Worm (Caenorhabditis elegans): Measurements from ENCODE around the gene oac-29.

oac-29 gene

DNA sequence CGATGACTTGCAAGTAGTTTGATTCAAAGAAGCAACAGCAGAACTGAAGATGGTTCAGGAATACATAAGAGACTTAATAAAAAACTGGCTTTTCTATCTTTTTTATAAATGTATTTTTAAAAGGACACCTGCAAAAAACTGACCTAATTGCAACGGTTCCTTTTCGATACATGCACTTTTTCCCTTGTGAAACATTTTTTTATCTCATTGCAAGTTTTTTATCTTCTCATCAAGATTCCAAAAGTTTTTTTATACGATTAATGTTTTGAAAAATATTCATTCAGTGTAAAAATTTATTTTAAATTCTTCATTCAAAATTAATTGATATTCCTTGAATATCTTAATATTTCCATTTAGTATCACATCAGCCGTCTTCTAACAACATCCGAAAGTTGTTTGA is at the start of gene oac-29:
Gene oac-29, minus strand, starts transcription at position 101 of the 400 bp plus-strand sequence.
- no peak for TF ChIP-seq dao-5 (tag; optimal IDR thresholded peaks at IDR 0.05)
- no peak for TF ChIP-seq W03F9.2 (tag; optimal IDR thresholded peaks at IDR 0.05)
- no peak for TF ChIP-seq him-1 (tag; optimal IDR thresholded peaks at IDR 0.05)

DNA sequence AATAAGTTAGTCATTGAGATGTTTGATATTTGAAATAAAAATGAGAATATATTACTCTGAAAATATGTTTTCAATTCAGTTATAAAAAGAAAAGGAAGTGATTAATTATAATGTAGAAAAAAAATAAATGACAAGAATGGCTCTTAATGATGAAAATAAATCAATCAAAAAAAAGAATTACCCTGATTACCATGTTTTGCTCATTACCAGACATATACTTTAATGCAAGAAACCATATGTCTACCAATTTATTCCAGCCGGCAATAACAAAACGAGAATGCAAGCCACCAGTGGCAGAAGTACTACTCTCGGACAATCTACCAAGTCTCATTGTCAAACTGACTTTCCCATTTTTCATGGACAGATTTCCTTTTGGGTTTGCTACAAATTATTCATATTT is 48.3 kb upstream of the oac-29 start:
- no peak for TF ChIP-seq W03F9.2 (tag; optimal IDR thresholded peaks at IDR 0.05)
- no peak for TF ChIP-seq him-1 (tag; optimal IDR thresholded peaks at IDR 0.05)
- TF ChIP-seq dao-5 (tag; optimal IDR thresholded peaks at IDR 0.05): no peak

DNA sequence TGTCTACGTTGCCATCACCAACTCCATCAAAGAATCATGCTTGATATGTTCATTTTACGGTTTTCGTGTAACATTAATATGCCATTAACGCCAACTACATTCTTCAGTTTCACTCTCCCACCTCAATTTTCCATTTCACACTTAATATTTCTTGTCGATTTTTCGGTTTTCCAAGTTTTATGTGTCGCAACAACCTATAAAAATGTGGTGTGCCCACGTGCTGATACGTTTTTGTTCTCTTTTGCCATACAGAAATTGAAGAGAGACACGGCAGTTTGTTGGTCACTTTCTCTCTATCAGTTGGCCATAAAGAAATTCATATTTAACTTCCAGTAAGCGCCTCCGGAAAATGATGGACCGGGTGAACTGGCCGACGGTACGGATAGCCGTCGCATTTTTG is 47.2 kb upstream of the oac-29 start, which contains the start of gene cln-3.3:
Gene cln-3.3, plus strand, starts transcription at position 334 of the 400 bp plus-strand sequence.
- TF ChIP-seq dao-5 (tag; optimal IDR thresholded peaks at IDR 0.05): no peak
- no peak for TF ChIP-seq him-1 (tag; optimal IDR thresholded peaks at IDR 0.05)
- no peak for TF ChIP-seq W03F9.2 (tag; optimal IDR thresholded peaks at IDR 0.05)

DNA sequence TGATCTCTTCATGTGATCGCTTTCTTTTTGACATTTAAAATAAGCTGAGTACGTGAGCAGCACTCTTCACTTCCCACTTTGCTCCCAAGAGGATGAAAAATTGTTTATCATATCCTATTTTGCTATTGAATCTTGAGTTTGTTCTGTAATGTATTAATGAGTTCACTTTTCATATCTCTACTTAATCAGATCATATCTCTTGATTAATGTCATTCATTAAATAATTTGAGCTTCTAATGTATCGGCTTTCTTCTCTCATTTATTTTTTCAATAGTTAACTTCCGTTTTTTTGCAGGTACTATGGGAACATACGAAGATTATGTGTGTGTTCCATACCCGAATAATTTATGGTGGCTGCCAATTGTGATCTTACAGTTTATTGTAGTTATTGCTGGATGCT is 45.6 kb upstream of the oac-29 start, which contains the start of gene ZC190.2:
Gene ZC190.2, plus strand, starts transcription at position 301 of the 400 bp plus-strand sequence.
- TF ChIP-seq W03F9.2 (tag; optimal IDR thresholded peaks at IDR 0.05) (no peak), him-1 (tag; optimal IDR thresholded peaks at IDR 0.05) (no peak), dao-5 (tag; optimal IDR thresholded peaks at IDR 0.05) (no peak)

DNA sequence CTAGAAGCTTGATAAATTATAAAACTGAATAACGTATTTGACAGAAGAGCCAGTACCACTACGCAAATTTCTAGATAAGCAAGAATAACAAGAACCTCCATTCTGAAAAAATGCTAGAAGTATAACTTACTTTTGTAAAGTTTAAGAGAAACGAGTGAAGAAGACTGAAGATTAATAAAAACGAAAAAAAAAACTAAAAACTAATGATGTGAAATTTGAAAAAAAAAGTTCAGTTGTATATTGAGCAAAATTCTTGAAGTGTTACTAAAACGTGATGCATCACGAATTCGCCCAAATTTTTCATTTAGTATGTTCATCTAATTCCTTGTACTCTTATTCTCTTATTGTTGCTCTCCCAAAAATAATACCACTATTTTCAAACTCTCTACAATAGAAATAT is 41.7 kb upstream of the oac-29 start, which contains the start of gene ZC190.6:
Gene ZC190.6, minus strand, starts transcription at position 101 of the 400 bp plus-strand sequence.
- TF ChIP-seq dao-5 (tag; optimal IDR thresholded peaks at IDR 0.05) (no peak), W03F9.2 (tag; optimal IDR thresholded peaks at IDR 0.05) (no peak), him-1 (tag; optimal IDR thresholded peaks at IDR 0.05) (no peak)

DNA sequence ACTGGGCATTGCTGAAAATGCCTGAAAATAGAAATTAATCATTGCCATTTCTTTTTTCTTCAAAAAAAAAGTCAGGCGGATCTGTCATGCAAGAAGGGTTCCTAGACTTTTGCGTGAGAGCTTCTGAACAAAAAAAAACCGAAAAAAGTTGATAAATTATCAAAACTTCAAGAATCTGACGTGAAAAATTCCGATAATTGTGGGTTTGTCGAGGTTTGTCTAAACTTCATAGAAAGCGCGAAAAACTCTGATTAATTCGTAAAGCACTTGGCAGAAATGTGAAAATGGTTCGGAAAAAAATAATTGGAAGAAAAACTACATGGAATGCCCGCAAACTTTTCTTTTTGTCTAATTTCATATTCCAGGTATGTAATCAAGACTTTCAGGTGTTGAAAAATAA is 38.0 kb upstream of the oac-29 start, which contains the start of gene ZC190.5:
Gene ZC190.5, minus strand, starts transcription at position 101 of the 400 bp plus-strand sequence.
- TF ChIP-seq dao-5 (tag; optimal IDR thresholded peaks at IDR 0.05): no peak
- no peak for TF ChIP-seq W03F9.2 (tag; optimal IDR thresholded peaks at IDR 0.05)
- no peak for TF ChIP-seq him-1 (tag; optimal IDR thresholded peaks at IDR 0.05)

DNA sequence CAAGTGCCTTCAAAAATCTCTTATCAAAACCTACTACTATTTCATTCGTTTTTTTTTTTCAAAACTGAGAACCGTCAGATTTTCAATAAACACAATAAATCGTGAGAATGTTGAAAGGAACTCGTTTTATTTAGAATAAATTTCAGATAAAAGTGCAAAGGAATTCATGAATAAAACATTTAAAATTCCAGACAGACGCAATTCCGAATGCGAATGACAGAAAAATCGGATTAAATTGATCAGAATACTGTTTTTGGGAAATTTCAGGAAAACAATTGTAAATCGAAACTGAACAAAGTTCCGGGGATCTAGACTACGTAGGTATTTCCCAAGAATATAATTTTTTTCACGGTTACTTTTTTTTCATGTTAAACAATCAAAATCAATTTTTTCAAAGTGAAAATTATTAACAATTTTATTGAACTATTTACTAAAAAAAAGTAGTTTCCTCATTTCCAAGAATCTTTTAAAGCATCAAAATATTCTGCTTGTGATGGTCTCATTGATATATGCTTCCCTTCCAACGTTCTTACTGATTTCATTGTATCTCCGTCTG is 36.2 kb upstream of the oac-29 start:
- TF ChIP-seq W03F9.2 (tag; optimal IDR thresholded peaks at IDR 0.05): no peak
- TF ChIP-seq him-1 (tag; optimal IDR thresholded peaks at IDR 0.05): no peak
- no peak for TF ChIP-seq dao-5 (tag; optimal IDR thresholded peaks at IDR 0.05)

DNA sequence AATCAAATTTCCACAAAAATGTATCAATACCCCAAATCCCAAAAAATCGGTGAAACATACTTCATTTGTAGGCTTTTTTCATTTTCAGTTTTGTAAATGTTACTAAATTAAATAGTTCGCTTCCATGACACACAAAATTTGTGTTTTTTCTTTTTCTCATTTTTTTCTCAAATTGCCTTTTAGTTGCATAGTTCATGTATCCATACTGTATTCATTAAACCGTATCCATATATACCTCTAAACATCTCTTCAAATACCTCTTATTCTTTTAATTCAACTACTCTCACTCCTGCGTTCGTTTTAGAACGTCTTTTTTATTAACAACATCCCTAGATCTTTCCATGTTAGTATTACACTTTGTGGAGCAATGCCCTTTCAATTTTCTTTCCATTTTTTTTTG is 35.3 kb upstream of the oac-29 start:
- no peak for TF ChIP-seq dao-5 (tag; optimal IDR thresholded peaks at IDR 0.05)
- TF ChIP-seq him-1 (tag; optimal IDR thresholded peaks at IDR 0.05): no peak
- TF ChIP-seq W03F9.2 (tag; optimal IDR thresholded peaks at IDR 0.05): no peak

DNA sequence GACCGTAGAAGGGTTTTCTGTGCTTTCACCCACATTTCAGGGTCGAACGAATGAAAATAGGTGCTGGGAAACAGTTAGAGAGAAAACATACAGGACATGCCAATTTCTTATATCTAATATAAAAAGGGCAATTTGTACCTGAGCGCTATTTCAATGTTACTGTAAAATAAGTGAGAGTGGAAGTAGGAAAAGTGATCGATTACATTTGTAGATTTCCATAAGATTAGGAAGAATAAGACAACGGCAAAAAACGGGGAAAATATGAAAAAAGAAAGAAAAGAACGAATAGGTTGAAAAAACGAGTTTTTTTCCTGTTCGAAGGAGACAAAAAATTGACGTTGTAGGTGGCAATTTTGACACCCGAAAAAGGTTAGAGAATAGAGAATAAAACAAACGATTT is 32.7 kb upstream of the oac-29 start:
- TF ChIP-seq him-1 (tag; optimal IDR thresholded peaks at IDR 0.05) (no peak), dao-5 (tag; optimal IDR thresholded peaks at IDR 0.05) (no peak), W03F9.2 (tag; optimal IDR thresholded peaks at IDR 0.05) (no peak)

DNA sequence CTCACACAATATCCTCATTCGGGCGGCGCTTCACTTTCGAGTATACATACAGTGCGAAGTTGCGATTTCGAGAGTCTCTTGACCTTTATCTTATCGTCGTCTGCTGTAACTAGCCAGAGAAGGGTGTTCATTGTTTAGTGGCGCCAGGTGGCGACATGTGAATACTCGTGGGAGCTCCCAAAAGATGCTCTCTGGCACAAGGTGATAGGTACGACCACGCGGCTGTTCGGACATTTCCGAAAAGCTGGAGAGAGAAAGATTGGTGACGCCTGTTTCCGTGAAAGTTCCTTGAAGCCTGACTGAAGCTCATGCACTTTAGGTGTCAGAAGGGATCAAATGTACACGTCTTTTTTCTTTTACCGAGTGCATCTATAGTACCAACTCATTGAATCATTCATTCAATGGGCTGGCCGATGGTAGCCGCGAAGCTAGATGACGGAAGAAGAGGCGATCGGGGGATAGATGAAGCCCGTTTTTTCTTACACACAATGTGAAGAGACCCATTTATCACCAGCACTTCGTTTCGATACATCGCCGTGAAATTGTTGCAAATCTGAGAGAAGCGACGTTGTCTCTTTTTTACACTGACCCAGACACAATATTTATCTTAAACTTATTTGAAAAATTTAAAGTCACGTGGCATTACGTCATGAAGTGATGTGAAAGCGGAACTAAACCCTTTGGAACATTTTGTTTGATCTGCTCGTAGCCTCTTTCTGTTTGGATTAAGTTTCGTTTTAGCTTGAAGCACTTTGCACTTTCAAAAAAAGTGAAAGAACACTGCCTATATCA is 32.0 kb upstream of the oac-29 start:
- TF ChIP-seq dao-5 (tag; optimal IDR thresholded peaks at IDR 0.05): no peak
- no peak for TF ChIP-seq W03F9.2 (tag; optimal IDR thresholded peaks at IDR 0.05)
- no peak for TF ChIP-seq him-1 (tag; optimal IDR thresholded peaks at IDR 0.05)

DNA sequence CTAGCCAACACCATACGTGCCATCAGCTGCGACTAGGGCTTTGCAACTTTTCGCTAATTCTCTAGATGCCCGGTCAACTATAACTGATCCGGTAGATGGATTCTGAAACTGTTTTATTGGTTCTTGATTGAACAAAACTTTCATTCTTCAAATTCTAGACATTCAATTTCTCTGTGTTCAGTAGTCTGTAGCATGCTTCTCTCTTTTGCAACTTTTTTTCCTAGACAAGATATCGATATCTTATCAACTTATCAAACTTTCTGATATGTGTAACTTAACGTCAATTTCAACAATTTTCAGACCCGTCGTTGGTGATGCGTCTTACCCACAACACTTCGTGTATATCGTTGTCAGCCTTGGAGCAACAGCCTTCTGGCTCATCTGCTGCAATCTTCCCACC is 30.3 kb upstream of the oac-29 start, which contains the start of gene ZC190.4:
Gene ZC190.4, plus strand, starts transcription at position 301 of the 400 bp plus-strand sequence.
- TF ChIP-seq W03F9.2 (tag; optimal IDR thresholded peaks at IDR 0.05) (no peak), him-1 (tag; optimal IDR thresholded peaks at IDR 0.05) (no peak), dao-5 (tag; optimal IDR thresholded peaks at IDR 0.05) (no peak)

DNA sequence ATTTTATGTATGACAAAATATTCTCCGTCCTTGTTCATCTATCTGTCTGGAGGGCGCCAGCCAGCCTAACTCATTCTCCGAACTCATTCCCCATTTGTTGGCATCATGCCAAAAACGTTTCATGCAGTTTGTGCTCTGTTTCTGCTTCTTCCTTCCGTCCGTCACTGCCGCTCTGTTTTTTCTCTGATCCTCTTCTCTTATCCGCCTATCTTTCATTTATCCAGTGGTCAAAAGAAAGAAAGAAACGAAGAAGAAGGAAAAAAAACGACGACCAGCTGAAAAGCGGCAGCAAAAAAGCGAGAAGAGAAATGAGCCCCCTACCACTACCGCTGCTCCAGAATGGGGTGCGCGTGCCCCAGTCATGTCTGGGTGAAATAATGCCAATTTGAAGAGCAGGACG is 27.5 kb upstream of the oac-29 start:
- no peak for TF ChIP-seq W03F9.2 (tag; optimal IDR thresholded peaks at IDR 0.05)
- no peak for TF ChIP-seq dao-5 (tag; optimal IDR thresholded peaks at IDR 0.05)
- no peak for TF ChIP-seq him-1 (tag; optimal IDR thresholded peaks at IDR 0.05)

DNA sequence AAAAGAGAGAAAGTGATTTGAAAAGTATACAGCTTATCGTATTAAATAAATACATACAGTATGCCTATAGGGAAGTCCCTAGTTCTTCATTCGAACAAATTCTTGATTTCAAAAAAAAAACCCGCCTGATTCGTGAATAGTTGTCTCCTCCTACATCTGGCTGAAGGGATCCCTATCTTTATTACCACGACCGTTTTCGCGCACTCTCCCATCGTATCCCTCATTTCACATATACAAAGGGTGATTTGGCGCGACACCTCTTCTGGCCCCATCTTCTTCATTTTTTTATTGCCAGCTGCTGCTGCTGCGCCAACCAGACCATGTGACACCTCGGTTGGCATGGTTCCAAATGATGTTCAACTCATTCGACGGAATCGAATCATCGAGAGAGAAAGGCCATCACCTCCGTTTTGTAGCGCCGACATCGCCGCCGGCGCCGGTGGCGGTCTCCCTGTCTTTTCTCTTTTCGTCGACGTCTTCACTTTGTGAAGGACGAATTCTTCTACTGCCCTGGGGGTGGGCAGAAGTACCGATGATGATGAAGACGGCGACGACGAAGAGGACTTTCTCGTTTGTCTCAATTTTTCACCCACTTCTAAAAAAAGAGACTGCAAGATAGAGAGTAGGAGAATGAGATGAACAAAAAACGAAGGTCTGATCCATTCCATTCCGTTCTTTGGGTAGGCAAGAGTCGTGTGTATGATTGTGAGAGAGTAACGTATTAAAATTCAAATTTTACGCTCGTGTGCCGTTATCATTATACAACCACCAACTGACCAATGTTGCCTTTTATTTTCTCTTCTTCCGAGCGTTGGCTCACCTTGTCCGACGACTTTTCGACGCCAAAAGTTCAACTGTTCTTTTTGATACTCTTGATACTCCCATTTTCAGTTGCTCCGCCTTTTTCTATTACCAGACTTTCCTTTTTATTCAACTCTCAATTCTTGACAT is 26.9 kb upstream of the oac-29 start:
- no peak for TF ChIP-seq dao-5 (tag; optimal IDR thresholded peaks at IDR 0.05)
- TF ChIP-seq him-1 (tag; optimal IDR thresholded peaks at IDR 0.05): no peak
- no peak for TF ChIP-seq W03F9.2 (tag; optimal IDR thresholded peaks at IDR 0.05)

All from whole organism, L4/young adult.